Worm (Caenorhabditis elegans) whole organism, young adult: ENCODE results near the gene K01D12.15.

Source experiments
- ceh-27 ChIP-seq: fragments of 200-800 bp; sonication (Bioruptor generic); optimal IDR thresholded peaks from 2 replicates; lab custom pipeline; 2018; ENCODE audit warnings: mild to moderate bottlenecking, missing genetic modification characterization, moderate library complexity, missing compliant biosample characterization
- dpff-1 ChIP-seq: sonication (generic microtip); optimal IDR thresholded peaks from 2 replicates; lab custom pipeline; 2017; ENCODE audit warnings: mild to moderate bottlenecking, missing genetic modification characterization, missing compliant biosample characterization
- efl-1 ChIP-seq: fragments of 150-350 bp; optimal IDR thresholded peaks from 2 replicates; lab custom pipeline; 2014; ENCODE audit warnings: missing biosample characterization, missing genetic modification reagents, missing genetic modification characterization
- hrde-1 ChIP-seq: sonication (generic microtip); optimal IDR thresholded peaks from 2 replicates; lab custom pipeline; 2016; ENCODE audit warnings: missing genetic modification characterization, mild to moderate bottlenecking, missing compliant biosample characterization, moderate library complexity, missing genotype, missing genetic modification reagents, borderline replicate concordance
- let-526 ChIP-seq: fragments of 200-800 bp; sonication (Bioruptor generic); IDR thresholded peaks from 2 replicates; pipeline ENCODE4 v1.3.6; 2022; ENCODE audit warnings: missing genetic modification reagents, missing genetic modification characterization, missing compliant biosample characterization
- lin-35 ChIP-seq, 3 experiments: fragments of 150-350 bp in 2 of 3; sonication (generic microtip) in 1 of 3; optimal IDR thresholded peaks; 2 replicates each; lab custom pipeline; 2014 to 2018; ENCODE audit warnings: missing biosample characterization in 3 of 3, missing genetic modification characterization in 3 of 3, missing genetic modification reagents in 3 of 3
- madf-10 ChIP-seq: sonication (generic microtip); optimal IDR thresholded peaks from 2 replicates; lab custom pipeline; 2016; ENCODE audit warnings: mild to moderate bottlenecking, missing genetic modification characterization, missing compliant biosample characterization
- snpc-3.4 ChIP-seq: sonication (generic microtip); optimal IDR thresholded peaks from 2 replicates; lab custom pipeline; 2017; ENCODE audit warnings: missing genetic modification characterization, mild to moderate bottlenecking, missing compliant biosample characterization, antibody characterized with exemption, moderate library complexity, missing genotype, missing genetic modification reagents
- snpc-4 ChIP-seq, 5 experiments: fragments of 150-350 bp in 1 of 5; sonication (generic microtip) in 4 of 5; optimal IDR thresholded peaks; 2 replicates each; lab custom pipeline; 2014 to 2018; ENCODE audit warnings: missing genetic modification characterization in 5 of 5, missing biosample characterization in 3 of 5, antibody characterized with exemption in 2 of 5, mild to moderate bottlenecking in 2 of 5, missing compliant biosample characterization in 2 of 5, missing genotype in 2 of 5, moderate library complexity in 2 of 5, missing genetic modification reagents in 1 of 5

DNA sequence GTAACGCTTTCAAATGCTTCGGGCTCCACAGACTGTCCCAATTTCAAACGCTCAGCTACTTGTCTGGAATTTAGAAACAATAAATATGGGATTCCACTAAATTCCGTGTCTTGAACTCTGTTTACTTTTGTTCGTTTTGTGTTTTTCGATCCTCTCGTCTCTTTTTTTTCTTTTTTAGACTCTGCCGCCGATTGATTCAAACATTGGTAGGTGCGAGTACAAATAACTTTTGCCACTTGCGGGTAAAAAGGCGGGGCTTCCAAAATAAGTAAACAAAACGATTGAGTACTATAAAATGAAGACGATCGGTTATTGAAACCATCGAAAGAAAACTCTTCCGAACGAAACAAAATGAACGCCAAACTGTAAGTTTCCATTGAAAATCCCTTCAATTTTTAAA lies 21.1 kb upstream of the K01D12.15 start, which contains the start of gene fipr-2:
- no peak for TF ChIP-seq ceh-27
- TF ChIP-seq hrde-1 (tag; lab: Kevin White, UChicago): no peak
- TF ChIP-seq lin-35 (GFP tag; optimal IDR thresholded peaks at IDR 0.05; lab: Kevin White, UChicago): no peak
- no peak for TF ChIP-seq let-526 (GFP tag; lab: Robert Waterston, UW)
- TF ChIP-seq madf-10 (tag; lab: Kevin White, UChicago): no peak
- TF ChIP-seq snpc-4 (GFP tag; optimal IDR thresholded peaks at IDR 0.05; lab: Kevin White, UChicago): no peak
- TF ChIP-seq snpc-4 (tag; optimal IDR thresholded peaks at IDR 0.05; lab: Kevin White, UChicago): no peak
- no peak for TF ChIP-seq dpff-1 (tag; lab: Kevin White, UChicago)
- TF ChIP-seq efl-1: no peak
- no peak for TF ChIP-seq snpc-3.4 (tag; lab: Kevin White, UChicago)
